Worm (Caenorhabditis elegans) whole organism, L4 larva: ENCODE results near the gene nhr-95.
"Not testable (repeated sequence)": the region's sequence is repeated elsewhere in the genome, so short reads cannot be mapped to it uniquely, and the experiment has no call there.

Experiments
- R02D3.7 ChIP-seq: fragments of 150-350 bp; sonication (generic microtip); optimal IDR thresholded peaks from 3 replicates; lab custom pipeline; 2014; ENCODE audit warnings: missing biosample characterization, missing genetic modification characterization
- Y75B8A.6 ChIP-seq: fragments of 200-800 bp; sonication (Bioruptor generic); IDR thresholded peaks from 2 replicates; pipeline ENCODE4 v1.3.6; 2022; ENCODE audit warnings: missing genetic modification reagents, missing genetic modification characterization, missing compliant biosample characterization
- ZK337.2 ChIP-seq: fragments of 200-800 bp; sonication (Bioruptor generic); IDR thresholded peaks from 2 replicates; pipeline ENCODE4 v1.3.6; 2022; ENCODE audit warnings: missing genetic modification reagents, missing genetic modification characterization, missing compliant biosample characterization
- ceh-62 ChIP-seq: sonication (generic microtip); optimal IDR thresholded peaks from 2 replicates; lab custom pipeline; 2017; ENCODE audit warnings: missing biosample characterization, missing genetic modification characterization
- dmd-8 ChIP-seq: fragments of 200-800 bp; sonication (Bioruptor generic); IDR thresholded peaks from 2 replicates; pipeline ENCODE4 v1.3.6; 2022; ENCODE audit warnings: missing genetic modification characterization, missing compliant biosample characterization
- dve-1 ChIP-seq: sonication (generic microtip); optimal IDR thresholded peaks from 2 replicates; lab custom pipeline; 2017; ENCODE audit warnings: antibody characterized with exemption, mild to moderate bottlenecking, missing genetic modification characterization, missing compliant biosample characterization; ENCODE audit not compliant: insufficient read depth
- lin-15B ChIP-seq: fragments of 150-350 bp; sonication (generic microtip); optimal IDR thresholded peaks from 3 replicates; lab custom pipeline; 2014; ENCODE audit warnings: missing biosample characterization, missing genetic modification characterization
- lin-39 ChIP-seq: fragments of 150-350 bp; optimal IDR thresholded peaks from 2 replicates; lab custom pipeline; 2014; ENCODE audit warnings: missing biosample characterization, missing genetic modification reagents, missing genetic modification characterization
- mep-1 ChIP-seq: fragments of 150-350 bp; sonication (generic microtip); optimal IDR thresholded peaks from 3 replicates; lab custom pipeline; 2014; ENCODE audit warnings: missing biosample characterization, missing genetic modification characterization
- nhr-10 ChIP-seq: fragments of 150-350 bp; optimal IDR thresholded peaks from 2 replicates; lab custom pipeline; 2014; ENCODE audit warnings: missing biosample characterization, missing genetic modification characterization
- nhr-237 ChIP-seq: sonication (generic microtip); optimal IDR thresholded peaks from 2 replicates; lab custom pipeline; 2017; ENCODE audit warnings: missing biosample characterization, missing genetic modification characterization
- nhr-6 ChIP-seq: fragments of 150-350 bp; optimal IDR thresholded peaks from 2 replicates; lab custom pipeline; 2014; ENCODE audit warnings: missing biosample characterization, missing genetic modification characterization
- nhr-77 ChIP-seq: fragments of 150-350 bp; optimal IDR thresholded peaks from 2 replicates; lab custom pipeline; 2014; ENCODE audit warnings: missing biosample characterization, missing genetic modification characterization
- snpc-1.2 ChIP-seq: fragments of 200-800 bp; sonication (Bioruptor generic); IDR thresholded peaks from 2 replicates; pipeline ENCODE4 v1.3.6; 2022; ENCODE audit warnings: missing genetic modification reagents, missing genetic modification characterization, missing compliant biosample characterization

- TF ChIP-seq nhr-237 (tag; lab: Kevin White, UChicago); lin-39 (tag; lab: Kevin White, UChicago); dmd-8 (GFP tag; lab: Robert Waterston, UW); mep-1; nhr-77 (tag; lab: Kevin White, UChicago); ZK337.2 (GFP tag; lab: Robert Waterston, UW); nhr-10 (tag; lab: Kevin White, UChicago); Y75B8A.6 (GFP tag; lab: Robert Waterston, UW); dve-1; lin-15B (tag; lab: Kevin White, UChicago); R02D3.7 (tag; lab: Kevin White, UChicago); ceh-62 (tag; lab: Kevin White, UChicago); snpc-1.2 (GFP tag; lab: Robert Waterston, UW); nhr-6: not testable (repeated sequence)
Measured at ce11 chrV:19065945-19066344, 16.5 kb downstream of the nhr-95 start.
